Fruit fly (Drosophila melanogaster): Measurements from ENCODE around the gene Zmynd10.

Zmynd10 gene

dm6 chr3L:13049671-13050070 is 23.4 kb upstream of the Zmynd10 start (continued):
- TF ChIP-seq ato (GFP tag; IDR thresholded peaks at IDR 0.05; ENCODE audit: partially characterized antibody) (no peak), Usf (GFP tag; optimal IDR thresholded peaks at IDR 0.05) (no peak), ac (GFP tag; optimal IDR thresholded peaks at IDR 0.05) (peak; percentile 11), Lpt (GFP tag; optimal IDR thresholded peaks at IDR 0.05) (no peak), nerfin-2 (GFP tag; IDR thresholded peaks at IDR 0.05; ENCODE audit: partially characterized antibody) (no peak), bbx (GFP tag; IDR thresholded peaks at IDR 0.05; ENCODE audit: partially characterized antibody) (no peak), CG8089 (GFP tag; optimal IDR thresholded peaks at IDR 0.05) (no peak), CG9727 (GFP tag; optimal IDR thresholded peaks at IDR 0.05) (peak; percentile 70), CHES-1-like (GFP tag; optimal IDR thresholded peaks at IDR 0.05) (no peak), run (tag; optimal IDR thresholded peaks at IDR 0.05) (no peak), CG2199 (GFP tag; IDR thresholded peaks at IDR 0.05) (no peak), CG30020 (tag; optimal IDR thresholded peaks at IDR 0.05) (no peak), Awh (GFP tag; IDR thresholded peaks at IDR 0.05) (0 out of 2 replicates have a peak, but pooled peaks have one; percentile 9), Gug (GFP tag; IDR thresholded peaks at IDR 0.05) (no peak), CG17802 (tag; optimal IDR thresholded peaks at IDR 0.05) (no peak), chm (GFP tag; IDR thresholded peaks at IDR 0.05) (peak; percentile 14; the same call in 1 of the 2 replicates), Hey (tag; optimal IDR thresholded peaks at IDR 0.05) (no peak), tll (GFP tag; optimal IDR thresholded peaks at IDR 0.05) (peak in 1 of 2 experiments; percentile 65), CG14014 (GFP tag; IDR thresholded peaks at IDR 0.05) (no peak), cato (GFP tag; optimal IDR thresholded peaks at IDR 0.05; ENCODE audit: borderline replicate concordance) (no peak), hth (optimal IDR thresholded peaks at IDR 0.05) (no peak), CG2116 (GFP tag; optimal IDR thresholded peaks at IDR 0.05) (no peak), gsb-n (tag; optimal IDR thresholded peaks at IDR 0.05) (no peak), sc (optimal IDR thresholded peaks at IDR 0.05) (no peak), sc (GFP tag; optimal IDR thresholded peaks at IDR 0.05) (no peak), Hr39 (optimal IDR thresholded peaks at IDR 0.05) (no peak), grn (GFP tag; optimal IDR thresholded peaks at IDR 0.05) (no peak), bowl (GFP tag; IDR thresholded peaks at IDR 0.05) (no peak), zen2 (GFP tag; IDR thresholded peaks at IDR 0.05; ENCODE audit: partially characterized antibody) (no peak), CG12391 (tag; optimal IDR thresholded peaks at IDR 0.05) (peak; percentile 14), NC2β (GFP tag; optimal IDR thresholded peaks at IDR 0.05) (no peak), CG10267 (tag; optimal IDR thresholded peaks at IDR 0.05) (peak; percentile 40), Hmr (GFP tag; optimal IDR thresholded peaks at IDR 0.05) (no peak), salm (tag; optimal IDR thresholded peaks at IDR 0.05) (no peak), otp (GFP tag; IDR thresholded peaks at IDR 0.05) (no peak), E2f1 (GFP tag; IDR thresholded peaks at IDR 0.05) (no peak), HHEX (GFP tag; optimal IDR thresholded peaks at IDR 0.05) (no peak), so (GFP tag; IDR thresholded peaks at IDR 0.05) (no peak), CG16863 (GFP tag; optimal IDR thresholded peaks at IDR 0.05) (no peak), CG7987 (GFP tag; optimal IDR thresholded peaks at IDR 0.05) (no peak), sug (tag; optimal IDR thresholded peaks at IDR 0.05) (no peak), CG33213 (GFP tag; optimal IDR thresholded peaks at IDR 0.05) (no peak), Doc2 (GFP tag; IDR thresholded peaks at IDR 0.05) (no peak), da (GFP tag; optimal IDR thresholded peaks at IDR 0.05) (no peak), ttk (GFP tag; IDR thresholded peaks at IDR 0.05) (no peak), al (GFP tag; IDR thresholded peaks at IDR 0.05) (no peak), Ptx1 (GFP tag; IDR thresholded peaks at IDR 0.05) (no peak), CG7357 (GFP tag; IDR thresholded peaks at IDR 0.05) (no peak), ranshi (GFP tag; IDR thresholded peaks at IDR 0.05) (no peak), CG4282 (GFP tag; optimal IDR thresholded peaks at IDR 0.05) (no peak), Elba2 (GFP tag; optimal IDR thresholded peaks at IDR 0.05) (peak; percentile 30), CG43689 (GFP tag; IDR thresholded peaks at IDR 0.05) (no peak), CG2678 (tag; optimal IDR thresholded peaks at IDR 0.05) (no peak)
